Fruit fly (Drosophila melanogaster): ENCODE data around the gene CG9360.

- TF ChIP-seq Hr78 (GFP tag; optimal IDR thresholded peaks at IDR 0.05) (no peak), Sp1 (GFP tag; optimal IDR thresholded peaks at IDR 0.05) (no peak), tai (GFP tag; optimal IDR thresholded peaks at IDR 0.05) (no peak), jim (GFP tag; optimal IDR thresholded peaks at IDR 0.05) (no peak), rgr (GFP tag; optimal IDR thresholded peaks at IDR 0.05) (no peak), sage (GFP tag; optimal IDR thresholded peaks at IDR 0.05) (no peak), GATAd (GFP tag; optimal IDR thresholded peaks at IDR 0.05) (no peak), CG32264 (GFP tag; optimal IDR thresholded peaks at IDR 0.05) (no peak), Myc (optimal IDR thresholded peaks at IDR 0.05) (no peak), h (GFP tag; optimal IDR thresholded peaks at IDR 0.05) (no peak), foxo (GFP tag; optimal IDR thresholded peaks at IDR 0.05) (no peak), dmrt93B (GFP tag; optimal IDR thresholded peaks at IDR 0.05) (no peak), Dif (GFP tag; optimal IDR thresholded peaks at IDR 0.05; ENCODE audit: partially characterized antibody) (no peak), psq (GFP tag; optimal IDR thresholded peaks at IDR 0.05) (no peak)
Measured at dm6 chrX:11723946-11724345, 40.4 kb downstream of the CG9360 start, which contains the start of gene CG15221.

All from whole organism, wandering third instar larva.